Worm (Caenorhabditis elegans) whole organism, mixed stage, embryonic: ENCODE measurements around the gene E02C12.8.

ENCODE experiments used
- M03D4.4 ChIP-seq: sonication (generic microtip); optimal IDR thresholded peaks from 2 replicates; lab custom pipeline; 2017; ENCODE audit warnings: mild to moderate bottlenecking, missing genetic modification characterization, missing compliant biosample characterization
- blmp-1 ChIP-seq: fragments of 150-350 bp; optimal IDR thresholded peaks from 2 replicates; lab custom pipeline; 2014; ENCODE audit warnings: missing biosample characterization, missing genetic modification characterization
- ces-1 ChIP-seq: fragments of 150-350 bp; optimal IDR thresholded peaks from 2 replicates; lab custom pipeline; 2014; ENCODE audit warnings: missing biosample characterization, missing genetic modification reagents, missing genetic modification characterization
- elt-3 ChIP-seq: fragments of 150-350 bp; optimal IDR thresholded peaks from 2 replicates; lab custom pipeline; 2014; ENCODE audit warnings: missing biosample characterization, missing genetic modification characterization
- lin-13 ChIP-seq: fragments of 150-350 bp; optimal IDR thresholded peaks from 2 replicates; lab custom pipeline; 2014; ENCODE audit warnings: missing biosample characterization, missing genetic modification characterization
- lsy-2 ChIP-seq: fragments of 150-350 bp; optimal IDR thresholded peaks from 2 replicates; lab custom pipeline; 2014; ENCODE audit warnings: missing biosample characterization, missing genetic modification characterization
- mab-5 ChIP-seq: fragments of 150-350 bp; optimal IDR thresholded peaks from 2 replicates; lab custom pipeline; 2014; ENCODE audit warnings: missing biosample characterization, missing genetic modification characterization
- mls-2 ChIP-seq: sonication (generic microtip); optimal IDR thresholded peaks from 2 replicates; lab custom pipeline; 2016; ENCODE audit warnings: mild to moderate bottlenecking, missing genetic modification characterization, moderate library complexity, missing compliant biosample characterization
- nhr-12 ChIP-seq: fragments of 150-350 bp; optimal IDR thresholded peaks from 2 replicates; lab custom pipeline; 2014; ENCODE audit warnings: missing biosample characterization, missing genetic modification characterization
- nhr-28 ChIP-seq: fragments of 150-350 bp; optimal IDR thresholded peaks from 2 replicates; lab custom pipeline; 2014; ENCODE audit warnings: missing biosample characterization, missing genetic modification characterization
- pha-4 ChIP-seq: fragments of 150-350 bp; optimal IDR thresholded peaks from 2 replicates; lab custom pipeline; 2018; ENCODE audit warnings: missing biosample characterization, missing genetic modification reagents, missing genetic modification characterization
- snpc-4 ChIP-seq: fragments of 150-350 bp; optimal IDR thresholded peaks from 2 replicates; lab custom pipeline; 2014; ENCODE audit warnings: missing biosample characterization, missing genetic modification characterization
- unc-62 ChIP-seq: fragments of 150-350 bp; optimal IDR thresholded peaks from 2 replicates; lab custom pipeline; 2014; ENCODE audit warnings: missing biosample characterization, missing genetic modification reagents, missing genetic modification characterization
- ztf-11 ChIP-seq: fragments of 150-350 bp; optimal IDR thresholded peaks from 2 replicates; lab custom pipeline; 2014; ENCODE audit warnings: missing biosample characterization, missing genetic modification characterization

DNA sequence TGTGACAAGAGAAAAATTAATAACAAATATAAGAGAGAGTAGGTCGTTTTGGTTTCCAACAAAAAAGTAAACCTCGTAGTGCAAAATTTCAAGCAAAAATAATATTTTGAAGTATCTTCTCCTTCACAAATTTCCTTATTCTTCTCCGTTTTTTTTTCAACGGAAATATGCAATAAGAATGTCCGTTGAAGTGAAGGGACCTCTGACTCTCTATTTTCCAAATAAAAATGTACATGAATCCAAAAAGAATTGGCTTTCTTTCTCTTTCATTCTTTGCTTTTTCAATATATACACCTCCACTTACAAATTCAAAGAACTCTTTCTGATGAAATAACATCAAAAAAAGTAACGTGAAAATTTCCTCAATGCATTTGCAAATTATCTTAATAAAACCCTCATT is 43.2 kb upstream of the E02C12.8 start, which contains the start of gene F36D4.1:
- TF ChIP-seq unc-62 (GFP tag; lab: Kevin White, UChicago) (no peak), ztf-11 (tag; lab: Kevin White, UChicago) (no peak), mab-5 (tag; lab: Kevin White, UChicago) (no peak), elt-3 (tag; lab: Kevin White, UChicago) (no peak), ces-1 (GFP tag; lab: Kevin White, UChicago) (no peak), nhr-28 (tag; lab: Kevin White, UChicago) (no peak), snpc-4 (no peak), blmp-1 (tag; lab: Kevin White, UChicago) (no peak), M03D4.4 (tag; lab: Kevin White, UChicago) (no peak), mls-2 (tag; lab: Kevin White, UChicago) (no peak), lsy-2 (tag; lab: Kevin White, UChicago) (no peak), lin-13 (no peak), nhr-12 (tag; lab: Kevin White, UChicago) (no peak), pha-4 (tag; lab: Kevin White, UChicago) (no peak)
